Worm (Caenorhabditis elegans): Measurements from ENCODE around the gene nlp-21.

- TF ChIP-seq nhr-11 (tag; optimal IDR thresholded peaks at IDR 0.05), result no peak
- TF ChIP-seq ama-1 (optimal IDR thresholded peaks at IDR 0.05), result no peak
Measured at ce11 chrIII:11391601-11392520, 1.2 kb downstream of the nlp-21 start.
